Worm (Caenorhabditis elegans) whole organism, midembryonic: ENCODE data around the gene mrp-6.

ENCODE experiments used
- cog-1 ChIP-seq: sonication (generic microtip); optimal IDR thresholded peaks from 2 replicates; lab custom pipeline; 2016; ENCODE audit warnings: missing genetic modification characterization, missing compliant biosample characterization
- flt-1 ChIP-seq: fragments of 200-800 bp; sonication (Bioruptor generic); IDR thresholded peaks from 2 replicates; pipeline ENCODE4 v1.3.6; 2022; ENCODE audit warnings: missing genetic modification characterization, missing compliant biosample characterization
- klf-2 ChIP-seq: fragments of 200-800 bp; sonication (Bioruptor generic); conservative IDR thresholded peaks from 2 replicates; pipeline ENCODE4 v1.3.6; 2022; ENCODE audit warnings: missing genetic modification reagents, missing genetic modification characterization, missing compliant biosample characterization
- med-1 ChIP-seq: sonication (generic microtip); optimal IDR thresholded peaks from 2 replicates; lab custom pipeline; 2017; ENCODE audit warnings: missing genetic modification characterization, mild to moderate bottlenecking, missing compliant biosample characterization, antibody characterized with exemption, missing genetic modification reagents; ENCODE audit not compliant: insufficient read depth

DNA sequence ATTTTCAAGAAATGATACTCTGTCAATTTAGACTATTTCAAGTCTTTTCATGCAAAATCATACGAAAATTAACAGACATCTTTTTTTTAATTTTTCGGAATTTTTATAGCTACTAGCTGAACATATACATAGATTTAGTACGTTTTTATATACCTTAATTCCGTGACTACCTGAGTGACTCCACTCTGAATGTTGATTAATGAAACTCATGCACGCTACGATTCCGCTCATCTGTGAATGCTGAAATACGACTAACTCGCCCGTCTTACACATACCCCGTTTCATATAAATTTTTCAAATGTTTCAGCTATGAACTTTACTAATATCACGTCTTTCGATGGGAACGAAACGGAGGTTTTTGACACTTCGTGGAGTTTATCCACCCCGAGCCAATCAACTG is 19.4 kb downstream of the mrp-6 start, which contains the start of gene ZK470.14:
- TF ChIP-seq flt-1 (GFP tag; lab: Robert Waterston, UW) = no peak
- TF ChIP-seq klf-2 (GFP tag; lab: Robert Waterston, UW) = no peak
- TF ChIP-seq cog-1 (tag; lab: Kevin White, UChicago) = no peak
- no peak for TF ChIP-seq med-1 (GFP tag; lab: Kevin White, UChicago)
